Worm (Caenorhabditis elegans) whole organism, midembryonic: ENCODE measurements around the gene C27F2.10.

Source experiments
- T22C8.4 ChIP-seq: fragments of 200-800 bp; sonication (Bioruptor generic); IDR thresholded peaks from 2 replicates; pipeline ENCODE4 v1.3.6; 2022; ENCODE audit warnings: missing genetic modification characterization, missing compliant biosample characterization
- flt-1 ChIP-seq: fragments of 200-800 bp; sonication (Bioruptor generic); IDR thresholded peaks from 2 replicates; pipeline ENCODE4 v1.3.6; 2022; ENCODE audit warnings: missing genetic modification characterization, missing compliant biosample characterization
- klf-2 ChIP-seq: fragments of 200-800 bp; sonication (Bioruptor generic); conservative IDR thresholded peaks from 2 replicates; pipeline ENCODE4 v1.3.6; 2022; ENCODE audit warnings: missing genetic modification reagents, missing genetic modification characterization, missing compliant biosample characterization
- med-1 ChIP-seq: sonication (generic microtip); optimal IDR thresholded peaks from 2 replicates; lab custom pipeline; 2017; ENCODE audit warnings: missing genetic modification characterization, mild to moderate bottlenecking, missing compliant biosample characterization, antibody characterized with exemption, missing genetic modification reagents; ENCODE audit not compliant: insufficient read depth
- tab-1 ChIP-seq: fragments of 200-800 bp; sonication (Bioruptor generic); IDR thresholded peaks from 2 replicates; pipeline ENCODE4 v1.3.6; 2022; ENCODE audit warnings: missing genetic modification characterization, missing compliant biosample characterization
- ztf-23 ChIP-seq: fragments of 200-800 bp; sonication (Bioruptor generic); IDR thresholded peaks from 2 replicates; pipeline ENCODE4 v1.3.6; 2022; ENCODE audit warnings: missing genetic modification reagents, missing genetic modification characterization, missing compliant biosample characterization
- ztf-29 ChIP-seq: fragments of 200-800 bp; sonication (Bioruptor generic); IDR thresholded peaks from 2 replicates; pipeline ENCODE4 v1.3.6; 2022; ENCODE audit warnings: missing genetic modification reagents, missing genetic modification characterization, missing compliant biosample characterization

- TF ChIP-seq flt-1 (no peak), tab-1 (GFP tag; lab: Robert Waterston, UW) (no peak), klf-2 (GFP tag; lab: Robert Waterston, UW) (no peak), ztf-29 (GFP tag; lab: Robert Waterston, UW) (no peak), med-1 (GFP tag; lab: Kevin White, UChicago) (no peak), ztf-23 (GFP tag; lab: Robert Waterston, UW) (no peak), T22C8.4 (GFP tag; lab: Robert Waterston, UW) (no peak)
These were observed 17.9 kb upstream of the C27F2.10 start, which contains the start of gene R144.6 for ce11 chrIII:5004621-5005020.
